Fruit fly (Drosophila melanogaster) whole organism, embryonic: ENCODE results near the gene GCC88.

ENCODE experiments used
- Atf3 ChIP-seq: fragments of 200-800 bp; sonication (Bioruptor generic); optimal IDR thresholded peaks from 3 replicates; lab custom pipeline; 2016; ENCODE audit warnings: missing biosample characterization, missing genetic modification characterization
- Atf6 ChIP-seq: fragments of 200-800 bp; sonication (Bioruptor generic); IDR thresholded peaks from 2 replicates; pipeline ENCODE4 v1.3.6; 2022; ENCODE audit warnings: missing biosample characterization, missing genetic modification characterization
- Bgb ChIP-seq: fragments of 200-800 bp; sonication (Bioruptor generic); IDR thresholded peaks from 2 replicates; pipeline ENCODE4 v1.3.6; 2022; ENCODE audit warnings: missing biosample characterization, missing genetic modification characterization; ENCODE audit not compliant: partially characterized antibody
- CG10147 ChIP-seq: fragments of 200-800 bp; sonication (Bioruptor generic); optimal IDR thresholded peaks from 2 replicates; lab custom pipeline; 2019; ENCODE audit warnings: missing biosample characterization, mild to moderate bottlenecking, missing genetic modification characterization, moderate library complexity
- CG10267 ChIP-seq: fragments of 200-800 bp; sonication (Bioruptor generic); optimal IDR thresholded peaks from 2 replicates; lab custom pipeline; 2018; ENCODE audit warnings: missing biosample characterization, mild to moderate bottlenecking, missing genetic modification characterization, moderate library complexity
- CG10366 ChIP-seq: fragments of 200-800 bp; sonication (Bioruptor generic); IDR thresholded peaks from 2 replicates; pipeline ENCODE4 v1.3.6; 2022; ENCODE audit warnings: missing biosample characterization, missing genetic modification characterization
- CG10462 ChIP-seq: fragments of 200-800 bp; sonication (Bioruptor generic); optimal IDR thresholded peaks from 2 replicates; lab custom pipeline; 2016; ENCODE audit warnings: missing biosample characterization, missing genetic modification characterization
- CG10959 ChIP-seq: fragments of 200-800 bp; sonication (Bioruptor generic); IDR thresholded peaks from 2 replicates; pipeline ENCODE4 v1.3.6; 2022; ENCODE audit warnings: missing biosample characterization, missing genetic modification characterization
- CG11085 ChIP-seq: fragments of 200-800 bp; sonication (Bioruptor generic); IDR thresholded peaks from 2 replicates; pipeline ENCODE4 v1.3.6; 2022; ENCODE audit warnings: missing biosample characterization, missing genetic modification characterization
- CG12659 ChIP-seq: fragments of 200-800 bp; sonication (Bioruptor generic); optimal IDR thresholded peaks from 3 replicates; lab custom pipeline; 2017; ENCODE audit warnings: mild to moderate bottlenecking, missing biosample characterization, missing genetic modification reagents, missing genetic modification characterization
- CG15011 ChIP-seq: fragments of 200-800 bp; sonication (Bioruptor generic); optimal IDR thresholded peaks from 3 replicates; lab custom pipeline; 2018; ENCODE audit warnings: missing biosample characterization, mild to moderate bottlenecking, missing genetic modification characterization
- CG1647 ChIP-seq: fragments of 200-800 bp; sonication (Bioruptor generic); optimal IDR thresholded peaks from 3 replicates; lab custom pipeline; 2016; ENCODE audit warnings: missing biosample characterization, missing genetic modification characterization
- CG16863 ChIP-seq: fragments of 200-800 bp; sonication (Bioruptor generic); optimal IDR thresholded peaks from 3 replicates; lab custom pipeline; 2016; ENCODE audit warnings: missing biosample characterization, missing genetic modification characterization
- CG3838 ChIP-seq: fragments of 200-800 bp; sonication (Bioruptor generic); optimal IDR thresholded peaks from 3 replicates; lab custom pipeline; 2016; ENCODE audit warnings: missing biosample characterization, missing genetic modification characterization
- CG3995 ChIP-seq: fragments of 200-800 bp; sonication (Bioruptor generic); optimal IDR thresholded peaks from 3 replicates; lab custom pipeline; 2016; ENCODE audit warnings: missing biosample characterization, missing genetic modification characterization
- CG6254 ChIP-seq: fragments of 200-800 bp; sonication (Bioruptor generic); optimal IDR thresholded peaks from 3 replicates; lab custom pipeline; 2017; ENCODE audit warnings: mild to moderate bottlenecking, missing biosample characterization, missing genetic modification reagents, missing genetic modification characterization
- CG6813 ChIP-seq: fragments of 200-800 bp; sonication (Bioruptor generic); optimal IDR thresholded peaks from 2 replicates; lab custom pipeline; 2017; ENCODE audit warnings: missing biosample characterization, missing genetic modification characterization, mild to moderate bottlenecking, moderate library complexity, missing genetic modification reagents
- CoRest ChIP-seq: fragments of 200-800 bp; sonication (Bioruptor generic); optimal IDR thresholded peaks from 3 replicates; lab custom pipeline; 2018; ENCODE audit warnings: missing biosample characterization, mild to moderate bottlenecking, missing genetic modification characterization, moderate library complexity
- E2f2 ChIP-seq: fragments of 200-800 bp; sonication (Bioruptor generic); IDR thresholded peaks from 2 replicates; pipeline ENCODE4 v1.3.6; 2022; ENCODE audit warnings: missing biosample characterization, missing genetic modification characterization
- Ets65A ChIP-seq: fragments of 200-800 bp; sonication (Bioruptor generic); peaks from one replicate; lab custom pipeline; 2016; ENCODE audit warnings: missing biosample characterization, missing genetic modification characterization
- Jarid2 ChIP-seq: fragments of 200-800 bp; sonication (Bioruptor generic); optimal IDR thresholded peaks from 3 replicates; lab custom pipeline; 2017; ENCODE audit warnings: mild to moderate bottlenecking, missing biosample characterization, missing genetic modification reagents, missing genetic modification characterization
- MBD-R2 ChIP-seq: fragments of 200-800 bp; sonication (Bioruptor generic); IDR thresholded peaks from 2 replicates; pipeline ENCODE4 v1.3.6; 2022; ENCODE audit warnings: missing biosample characterization, missing genetic modification characterization
- Max ChIP-seq: fragments of 200-800 bp; sonication (Bioruptor generic); optimal IDR thresholded peaks from 2 replicates; lab custom pipeline; 2016; ENCODE audit warnings: missing biosample characterization, mild to moderate bottlenecking, missing genetic modification characterization
- NFAT ChIP-seq: fragments of 200-800 bp; sonication (Bioruptor generic); IDR thresholded peaks from 2 replicates; pipeline ENCODE4 v1.3.6; 2022; ENCODE audit warnings: missing biosample characterization, missing genetic modification characterization
- Oaz ChIP-seq: fragments of 200-800 bp; sonication (Bioruptor generic); IDR thresholded peaks from 2 replicates; pipeline ENCODE4 v1.3.6; 2022; ENCODE audit warnings: missing biosample characterization, missing genetic modification characterization
- Stat92E ChIP-seq, 3 experiments: fragments of >200 bp in 2 of 3; fragments of 200-800 bp in 1 of 3; sonication (Bioruptor generic) in 1 of 3; optimal IDR thresholded peaks; 2 replicates each; lab custom pipeline; 2017 to 2019; ENCODE audit warnings: missing biosample characterization in 3 of 3, missing genetic modification characterization in 3 of 3, mild to moderate bottlenecking in 1 of 3, moderate library complexity in 1 of 3
- Tbp ChIP-seq: fragments of >200 bp; optimal IDR thresholded peaks from 2 replicates; lab custom pipeline; 2018; ENCODE audit warnings: missing biosample characterization, missing genetic modification characterization
- abd-A ChIP-seq: fragments of 200-800 bp; sonication (Bioruptor generic); optimal IDR thresholded peaks from 3 replicates; lab custom pipeline; 2019; ENCODE audit warnings: missing biosample characterization, mild to moderate bottlenecking, missing genetic modification characterization, moderate library complexity
- bab2 ChIP-seq: fragments of 200-800 bp; sonication (Bioruptor generic); optimal IDR thresholded peaks from 2 replicates; lab custom pipeline; 2016; ENCODE audit warnings: missing biosample characterization, missing genetic modification characterization
- crp ChIP-seq, 2 experiments: fragments of 200-800 bp; sonication (Bioruptor generic); optimal IDR thresholded peaks; 2 replicates in 1 of 2; 3 replicates in 1 of 2; lab custom pipeline; 2017; ENCODE audit warnings: missing biosample characterization in 2 of 2, missing genetic modification characterization in 2 of 2, mild to moderate bottlenecking in 1 of 2, moderate library complexity in 1 of 2
- dpn ChIP-seq, 2 experiments: fragments of 200-800 bp; sonication (Bioruptor generic); optimal IDR thresholded peaks; 3 replicates each; lab custom pipeline; 2016; ENCODE audit warnings: missing biosample characterization in 2 of 2, missing genetic modification characterization in 2 of 2
- dysf ChIP-seq: fragments of 200-800 bp; sonication (Bioruptor generic); IDR thresholded peaks from 3 replicates; pipeline ENCODE4 v1.3.6; 2022; ENCODE audit warnings: missing biosample characterization, missing genetic modification characterization
- ftz-f1 ChIP-seq: fragments of 200-800 bp; sonication (Bioruptor generic); optimal IDR thresholded peaks from 2 replicates; lab custom pipeline; 2016; ENCODE audit warnings: missing biosample characterization, missing genetic modification characterization
- grn ChIP-seq: fragments of 200-800 bp; sonication (Bioruptor generic); optimal IDR thresholded peaks from 3 replicates; lab custom pipeline; 2017; ENCODE audit warnings: missing biosample characterization, missing genetic modification characterization
- gro ChIP-seq: fragments of 200-800 bp; sonication (Bioruptor generic); optimal IDR thresholded peaks from 2 replicates; lab custom pipeline; 2016; ENCODE audit warnings: missing biosample characterization, missing genetic modification characterization
- gsb-n ChIP-seq: fragments of 200-800 bp; sonication (Bioruptor generic); optimal IDR thresholded peaks from 3 replicates; lab custom pipeline; 2018; ENCODE audit warnings: missing biosample characterization, mild to moderate bottlenecking, missing genetic modification characterization
- kay ChIP-seq: fragments of 200-800 bp; sonication (Bioruptor generic); optimal IDR thresholded peaks from 2 replicates; lab custom pipeline; 2016; ENCODE audit warnings: missing biosample characterization, missing genetic modification characterization
- knrl ChIP-seq: fragments of 200-800 bp; sonication (Bioruptor generic); IDR thresholded peaks from 3 replicates; pipeline ENCODE4 v1.3.6; 2022; ENCODE audit warnings: missing biosample characterization, missing genetic modification characterization; ENCODE audit not compliant: partially characterized antibody
- lov ChIP-seq, 2 experiments: fragments of 200-800 bp in 1 of 2; fragments of >200 bp in 1 of 2; sonication (Bioruptor generic) in 1 of 2; IDR thresholded peaks in 1 of 2; optimal IDR thresholded peaks in 1 of 2; 2 replicates in 1 of 2; 3 replicates in 1 of 2; pipeline versions ENCODE4 v1.3.6 to Lab custom; 2017 to 2022; ENCODE audit warnings: missing biosample characterization in 1 of 2, missing genetic modification characterization in 1 of 2
- mirr ChIP-seq: fragments of 200-800 bp; sonication (Bioruptor generic); optimal IDR thresholded peaks from 3 replicates; lab custom pipeline; 2018; ENCODE audit warnings: missing biosample characterization, mild to moderate bottlenecking, missing genetic modification characterization
- nerfin-2 ChIP-seq: fragments of 200-800 bp; sonication (Bioruptor generic); IDR thresholded peaks from 2 replicates; pipeline ENCODE4 v1.3.6; 2022; ENCODE audit warnings: missing biosample characterization, missing genetic modification characterization; ENCODE audit not compliant: partially characterized antibody
- org-1 ChIP-seq: fragments of 200-800 bp; sonication (Bioruptor generic); optimal IDR thresholded peaks from 2 replicates; lab custom pipeline; 2017; ENCODE audit warnings: missing biosample characterization, missing genetic modification characterization
- sim ChIP-seq: fragments of 200-800 bp; sonication (Bioruptor generic); IDR thresholded peaks from 2 replicates; pipeline ENCODE4 v1.3.6; 2022; ENCODE audit warnings: missing biosample characterization, missing genetic modification characterization
- sna ChIP-seq: fragments of 200-800 bp; sonication (Bioruptor generic); IDR thresholded peaks from 2 replicates; pipeline ENCODE4 v1.3.6; 2022; ENCODE audit warnings: missing biosample characterization, missing genetic modification characterization; ENCODE audit not compliant: partially characterized antibody
- sob ChIP-seq: fragments of 200-800 bp; sonication (Bioruptor generic); IDR thresholded peaks from 2 replicates; pipeline ENCODE4 v1.3.6; 2022; ENCODE audit warnings: missing biosample characterization, missing genetic modification characterization
- toy ChIP-seq: fragments of 200-800 bp; sonication (Bioruptor generic); IDR thresholded peaks from 2 replicates; pipeline ENCODE4 v1.3.6; 2022; ENCODE audit warnings: missing biosample characterization, missing genetic modification characterization
- trh ChIP-seq: fragments of 200-800 bp; sonication (Bioruptor generic); optimal IDR thresholded peaks from 2 replicates; lab custom pipeline; 2016; ENCODE audit warnings: missing biosample characterization, missing genetic modification characterization
- vvl ChIP-seq: fragments of 200-800 bp; sonication (Bioruptor generic); IDR thresholded peaks from 2 replicates; pipeline ENCODE4 v1.3.6; 2022; ENCODE audit warnings: missing biosample characterization, missing genetic modification characterization
- wek ChIP-seq: fragments of 200-800 bp; sonication (Bioruptor generic); optimal IDR thresholded peaks from 3 replicates; lab custom pipeline; 2018; ENCODE audit warnings: missing biosample characterization, mild to moderate bottlenecking, missing genetic modification characterization, moderate library complexity
- zfh2 ChIP-seq: fragments of 200-800 bp; sonication (Bioruptor generic); optimal IDR thresholded peaks from 2 replicates; lab custom pipeline; 2016; ENCODE audit warnings: missing biosample characterization, missing genetic modification characterization

GCC88 gene

DNA sequence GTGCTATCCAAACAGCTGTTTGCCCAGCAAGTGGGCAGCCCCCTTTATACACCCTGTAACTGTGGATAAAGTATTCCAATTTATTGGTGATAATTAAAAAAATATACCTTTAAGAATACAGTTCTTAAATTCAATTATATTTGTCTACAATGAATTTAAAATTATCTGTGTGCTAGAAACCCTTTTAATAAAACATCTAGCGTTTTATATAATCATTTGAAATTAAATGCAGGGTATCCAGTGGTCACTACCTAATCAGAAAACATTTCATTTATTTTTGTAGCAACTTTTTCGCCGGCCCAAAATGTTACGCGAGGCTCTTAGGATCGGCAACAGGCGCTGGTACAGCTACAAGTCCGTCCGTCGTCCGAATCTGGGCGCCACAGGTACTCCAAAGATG, 3.9 kb downstream of the GCC88 start, which contains the start of gene CG17726 (continued):
- TF ChIP-seq knrl (GFP tag; lab: Robert Waterston, UW), result 0 out of 3 replicates have a peak, but pooled peaks have one; percentile 30
- peak; percentile 70 for TF ChIP-seq grn (GFP tag; lab: Kevin White, UChicago)
- peak; percentile 96 for TF ChIP-seq CG10462 (GFP tag; lab: Kevin White, UChicago)
- TF ChIP-seq CoRest, result peak; percentile 99
- TF ChIP-seq CG3995 (GFP tag; lab: Kevin White, UChicago), result peak; percentile 74
- TF ChIP-seq org-1 (GFP tag; lab: Kevin White, UChicago), result peak; percentile 93
- TF ChIP-seq sim (GFP tag; lab: Robert Waterston, UW), result peak; percentile 97
- peak; percentile 98 for TF ChIP-seq CG10366 (GFP tag; lab: Robert Waterston, UW)
- peak; percentile 91 for TF ChIP-seq toy
- TF ChIP-seq CG15011 (GFP tag; lab: Kevin White, UChicago), result no peak
- no peak for TF ChIP-seq abd-A (tag; lab: Kevin White, UChicago)
- TF ChIP-seq kay, result peak; percentile 87
- TF ChIP-seq Stat92E (GFP tag; optimal IDR thresholded peaks at IDR 0.05; lab: Kevin White, UChicago), result peak in 1 of 3 experiments; percentile 94
- TF ChIP-seq Max, result peak; percentile 94
- peak; percentile 44 for TF ChIP-seq ftz-f1 (GFP tag; lab: Kevin White, UChicago)
- peak; percentile 90 for TF ChIP-seq NFAT (GFP tag; lab: Robert Waterston, UW)
- TF ChIP-seq wek (GFP tag; lab: Kevin White, UChicago), result peak; percentile 79
- TF ChIP-seq sob (GFP tag; lab: Robert Waterston, UW), result peak; percentile 97
- no peak for TF ChIP-seq Bgb (GFP tag; lab: Robert Waterston, UW)
- TF ChIP-seq CG6254 (GFP tag; lab: Kevin White, UChicago), result peak; percentile 92
- peak; percentile 98 for TF ChIP-seq dysf (GFP tag; lab: Robert Waterston, UW)
- peak; percentile 62 to 88 for TF ChIP-seq crp (GFP tag; optimal IDR thresholded peaks at IDR 0.05; lab: Kevin White, UChicago)
- TF ChIP-seq E2f2 (GFP tag; lab: Robert Waterston, UW), result peak; percentile 87
- peak; percentile 94 for TF ChIP-seq CG10267 (tag; lab: Kevin White, UChicago)
- no peak for TF ChIP-seq lov (optimal IDR thresholded peaks at IDR 0.05; lab: Kevin White, UChicago)
- TF ChIP-seq lov (GFP tag; IDR thresholded peaks at IDR 0.05; lab: Robert Waterston, UW), result peak; percentile 98
- peak; percentile 91 for TF ChIP-seq trh (GFP tag; lab: Kevin White, UChicago)
- peak; percentile 99 for TF ChIP-seq vvl (GFP tag; lab: Robert Waterston, UW)
- peak; percentile 96 for TF ChIP-seq CG10959
- TF ChIP-seq CG3838 (GFP tag; lab: Kevin White, UChicago), result peak; percentile 85
- no peak for TF ChIP-seq Tbp
- TF ChIP-seq Atf6 (GFP tag; lab: Robert Waterston, UW), result peak; percentile 99
- peak; percentile 90 for TF ChIP-seq CG16863 (GFP tag; lab: Kevin White, UChicago)
- TF ChIP-seq zfh2 (GFP tag; lab: Kevin White, UChicago), result peak; percentile 81
- TF ChIP-seq CG6813 (GFP tag; lab: Kevin White, UChicago), result peak; percentile 93
- TF ChIP-seq sna (GFP tag; lab: Robert Waterston, UW), result no peak
- TF ChIP-seq Ets65A (GFP tag; lab: Kevin White, UChicago), result peak; percentile 91
- TF ChIP-seq gsb-n (tag; lab: Kevin White, UChicago), result peak; percentile 99
- peak; percentile 80 for TF ChIP-seq CG1647
- peak; percentile 86 for TF ChIP-seq Atf3 (GFP tag; lab: Kevin White, UChicago)
- peak; percentile 95 for TF ChIP-seq CG10147 (GFP tag; lab: Kevin White, UChicago)
- TF ChIP-seq bab2 (GFP tag; lab: Kevin White, UChicago), result peak; percentile 93
- peak; percentile 89 for TF ChIP-seq CG11085
- TF ChIP-seq mirr, result peak; percentile 81
- peak; percentile 99 for TF ChIP-seq MBD-R2 (GFP tag; lab: Robert Waterston, UW)
- TF ChIP-seq nerfin-2 (GFP tag; lab: Robert Waterston, UW), result no peak
- TF ChIP-seq gro, result peak; percentile 80
- peak; percentile 98 for TF ChIP-seq CG12659 (GFP tag; lab: Kevin White, UChicago)
- TF ChIP-seq Jarid2 (GFP tag; lab: Kevin White, UChicago), result no peak
- TF ChIP-seq dpn (GFP tag; optimal IDR thresholded peaks at IDR 0.05; lab: Kevin White, UChicago), result peak; percentile 91 to 97
- peak; percentile 97 for TF ChIP-seq Oaz
